Worm (Caenorhabditis elegans): ENCODE results near the gene ZK470.6.
"Not testable (repeated sequence)": the region's sequence is repeated elsewhere in the genome, so short reads cannot be mapped to it uniquely, and the experiment has no call there.

ce11 chrX:4202114-4202513 lies 24.8 kb upstream of the ZK470.6 start, which contains the start of gene F20B6.6:
- not testable (repeated sequence) for TF ChIP-seq flt-1 (GFP tag; IDR thresholded peaks at IDR 0.05); med-1 (GFP tag; optimal IDR thresholded peaks at IDR 0.05; ENCODE audit: insufficient read depth); klf-2 (GFP tag; conservative IDR thresholded peaks at IDR 0.05)

All from whole organism, midembryonic.